Worm (Caenorhabditis elegans) whole organism, young adult: ENCODE results near the gene slcf-1.

Experiments
- F49E8.2 ChIP-seq: sonication (generic microtip); optimal IDR thresholded peaks from 3 replicates; lab custom pipeline; 2017; ENCODE audit warnings: missing genetic modification characterization, mild to moderate bottlenecking, missing compliant biosample characterization, antibody characterized with exemption, moderate library complexity; ENCODE audit not compliant: insufficient read depth
- aptf-2 ChIP-seq: fragments of 200-800 bp; sonication (Bioruptor generic); conservative IDR thresholded peaks from 2 replicates; pipeline ENCODE4 v1.3.6; 2022; ENCODE audit warnings: missing genetic modification reagents, missing genetic modification characterization, missing compliant biosample characterization
- lin-35 ChIP-seq, 3 experiments: fragments of 150-350 bp in 2 of 3; sonication (generic microtip) in 1 of 3; optimal IDR thresholded peaks; 2 replicates each; lab custom pipeline; 2014 to 2018; ENCODE audit warnings: missing biosample characterization in 3 of 3, missing genetic modification characterization in 3 of 3, missing genetic modification reagents in 3 of 3

ce11 chrX:10545716-10546115 is 16.6 kb downstream of the slcf-1 start, which contains the start of gene F59F5.5:
- TF ChIP-seq aptf-2 (GFP tag; lab: Robert Waterston, UW) (no peak), F49E8.2 (no peak), lin-35 (GFP tag; optimal IDR thresholded peaks at IDR 0.05; lab: Kevin White, UChicago) (no peak)
